Worm (Caenorhabditis elegans) whole organism, L1 larva: ENCODE data around the gene T09F3.2.
A peak's percentile ranks its signal among the peaks of the same experiment; 100 is the strongest.

Experiments
- aly-2 ChIP-seq: fragments of 150-350 bp; optimal IDR thresholded peaks from 2 replicates; lab custom pipeline; 2014; ENCODE audit warnings: missing biosample characterization, missing genetic modification characterization
- efl-3 ChIP-seq: fragments of 200-800 bp; sonication (Bioruptor generic); optimal IDR thresholded peaks from 2 replicates; lab custom pipeline; 2018; ENCODE audit warnings: mild to moderate bottlenecking, missing genetic modification characterization, missing compliant biosample characterization
- elt-2 ChIP-seq: sonication (generic microtip); optimal IDR thresholded peaks from 2 replicates; lab custom pipeline; 2016; ENCODE audit warnings: missing genetic modification characterization, mild to moderate bottlenecking, inconsistent platforms, missing compliant biosample characterization, missing genetic modification reagents
- lin-15B ChIP-seq: fragments of 150-350 bp; sonication (generic microtip); optimal IDR thresholded peaks from 3 replicates; lab custom pipeline; 2014; ENCODE audit warnings: missing biosample characterization, missing genetic modification characterization
- mab-9 ChIP-seq: fragments of 200-800 bp; sonication (Bioruptor generic); IDR thresholded peaks from 2 replicates; pipeline ENCODE4 v1.3.6; 2022; ENCODE audit warnings: missing genetic modification reagents, missing genetic modification characterization, missing compliant biosample characterization
- nhr-11 ChIP-seq: fragments of 150-350 bp; optimal IDR thresholded peaks from 2 replicates; lab custom pipeline; 2014; ENCODE audit warnings: missing biosample characterization, missing genetic modification characterization
- nhr-77 ChIP-seq: fragments of 150-350 bp; optimal IDR thresholded peaks from 2 replicates; lab custom pipeline; 2014; ENCODE audit warnings: missing biosample characterization, missing genetic modification characterization
- unc-30 ChIP-seq: sonication (generic microtip); optimal IDR thresholded peaks from 2 replicates; lab custom pipeline; 2017; ENCODE audit warnings: missing biosample characterization, missing genetic modification characterization

DNA sequence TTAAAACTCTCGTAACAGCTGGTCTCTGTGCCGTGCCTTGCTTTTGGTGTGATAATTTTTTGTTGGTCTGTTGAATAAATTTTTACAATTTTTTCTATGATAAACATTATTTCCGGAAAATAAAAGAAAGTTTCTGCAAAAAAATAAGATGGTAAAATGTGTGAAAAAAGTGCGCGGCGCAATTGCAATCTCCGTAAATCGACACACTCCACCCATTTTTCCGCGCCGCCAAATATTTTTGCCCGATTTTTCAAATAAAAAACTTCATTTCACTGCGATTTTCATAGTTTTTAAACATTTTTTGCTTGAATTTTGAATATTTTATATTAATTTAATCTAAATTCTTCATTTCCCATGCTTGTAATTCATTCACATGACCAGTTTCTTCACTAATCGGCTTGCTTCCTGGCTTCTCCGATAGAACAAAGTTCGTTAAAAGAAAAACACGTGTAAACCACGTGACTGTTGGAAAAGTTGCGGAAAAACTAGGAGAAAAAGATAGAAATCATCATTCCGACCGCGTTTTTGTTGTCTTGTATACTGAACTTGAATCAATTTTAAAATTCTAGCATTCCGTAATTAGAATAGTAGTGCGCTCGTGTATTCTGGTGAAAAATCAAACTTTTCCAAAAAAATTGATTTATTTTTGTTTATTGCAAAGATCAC is 2.8 kb upstream of the T09F3.2 start:
- TF ChIP-seq aly-2 (no peak), elt-2 (peak; percentile 9), lin-15B (tag; lab: Kevin White, UChicago) (peak; percentile 54), nhr-11 (no peak), unc-30 (tag; lab: Kevin White, UChicago) (no peak), efl-3 (no peak), mab-9 (GFP tag; lab: Robert Waterston, UW) (peak; percentile 51; the same call in 1 of the 2 replicates), nhr-77 (tag; lab: Kevin White, UChicago) (peak; percentile 37)
